In genomic region chrIII:8775953-8776352, ce11 we compare ENCODE assay signal across 2 worm cellular contexts.
TF ChIP-seq lines count a peak whose summit lies in the region.

Gene snap-29, plus strand, starts transcription at chrIII:8776253.

TF ChIP-seq in whole organism, late embryonic, 69 proteins besides CTCF, POLR2A, EP300 and RAD21:
- TF ChIP-seq nhr-11 (tag; optimal IDR thresholded peaks at IDR 0.05; lab: Kevin White, UChicago) (peak; percentile 41), C38D4.7 (GFP tag; optimal IDR thresholded peaks at IDR 0.05; lab: Kevin White, UChicago) (no peak)

TF ChIP-seq in whole organism, young adult, 124 proteins besides CTCF, POLR2A, EP300 and RAD21:
- TF ChIP-seq chd-7 (tag; optimal IDR thresholded peaks at IDR 0.05; lab: Kevin White, UChicago) (no peak), nfyb-1 (GFP tag; IDR thresholded peaks at IDR 0.05; lab: Robert Waterston, UW) (0 out of 2 replicates have a peak, but pooled peaks have one; percentile 9)
TF ChIP-seq in whole organism, young adult: peak in this region for 1.
